Fruit fly (Drosophila melanogaster) whole organism, embryonic: ENCODE results near the gene Cerk.

ENCODE experiments used
- Atf6 ChIP-seq: fragments of 200-800 bp; sonication (Bioruptor generic); IDR thresholded peaks from 2 replicates; pipeline ENCODE4 v1.3.6; 2022; ENCODE audit warnings: missing biosample characterization, missing genetic modification characterization
- Bgb ChIP-seq: fragments of 200-800 bp; sonication (Bioruptor generic); IDR thresholded peaks from 2 replicates; pipeline ENCODE4 v1.3.6; 2022; ENCODE audit warnings: missing biosample characterization, missing genetic modification characterization; ENCODE audit not compliant: partially characterized antibody
- CG12155 ChIP-seq: fragments of 200-800 bp; sonication (Bioruptor generic); optimal IDR thresholded peaks from 3 replicates; lab custom pipeline; 2016; ENCODE audit warnings: missing biosample characterization, missing genetic modification characterization
- CG12659 ChIP-seq: fragments of 200-800 bp; sonication (Bioruptor generic); optimal IDR thresholded peaks from 3 replicates; lab custom pipeline; 2017; ENCODE audit warnings: mild to moderate bottlenecking, missing biosample characterization, missing genetic modification reagents, missing genetic modification characterization
- CG12769 ChIP-seq: fragments of 200-800 bp; sonication (Bioruptor generic); optimal IDR thresholded peaks from 2 replicates; lab custom pipeline; 2019; ENCODE audit warnings: missing biosample characterization, mild to moderate bottlenecking, missing genetic modification characterization, moderate library complexity
- CG14014 ChIP-seq: fragments of 200-800 bp; sonication (Bioruptor generic); IDR thresholded peaks from 2 replicates; pipeline ENCODE4 v1.3.6; 2022; ENCODE audit warnings: missing biosample characterization, missing genetic modification characterization
- CG15601 ChIP-seq: fragments of 200-800 bp; sonication (Bioruptor generic); optimal IDR thresholded peaks from 3 replicates; lab custom pipeline; 2019; ENCODE audit warnings: missing biosample characterization, mild to moderate bottlenecking, missing genetic modification characterization, moderate library complexity
- CG15696 ChIP-seq: fragments of 200-800 bp; sonication (Bioruptor generic); optimal IDR thresholded peaks from 2 replicates; lab custom pipeline; 2019; ENCODE audit warnings: missing biosample characterization, mild to moderate bottlenecking, missing genetic modification characterization, moderate library complexity
- CG1647 ChIP-seq: fragments of 200-800 bp; sonication (Bioruptor generic); optimal IDR thresholded peaks from 3 replicates; lab custom pipeline; 2016; ENCODE audit warnings: missing biosample characterization, missing genetic modification characterization
- CG17186 ChIP-seq: fragments of 200-800 bp; sonication (Bioruptor generic); optimal IDR thresholded peaks from 3 replicates; lab custom pipeline; 2017; ENCODE audit warnings: missing biosample characterization, missing genetic modification reagents, missing genetic modification characterization
- CG17385 ChIP-seq: fragments of 200-800 bp; sonication (Bioruptor generic); optimal IDR thresholded peaks from 3 replicates; lab custom pipeline; 2018; ENCODE audit warnings: missing biosample characterization, mild to moderate bottlenecking, missing genetic modification characterization
- CG17568 ChIP-seq: fragments of 200-800 bp; sonication (Bioruptor generic); optimal IDR thresholded peaks from 2 replicates; lab custom pipeline; 2018; ENCODE audit warnings: missing biosample characterization, mild to moderate bottlenecking, missing genetic modification characterization, moderate library complexity
- CG30020 ChIP-seq: fragments of 200-800 bp; optimal IDR thresholded peaks from 2 replicates; lab custom pipeline; 2019; ENCODE audit warnings: missing biosample characterization, mild to moderate bottlenecking, missing genetic modification characterization, moderate library complexity
- CG32772 ChIP-seq: fragments of 200-800 bp; sonication (Bioruptor generic); IDR thresholded peaks from 2 replicates; pipeline ENCODE4 v1.3.6; 2022; ENCODE audit warnings: missing biosample characterization, missing genetic modification characterization
- CG33557 ChIP-seq: fragments of 200-800 bp; sonication (Bioruptor generic); optimal IDR thresholded peaks from 2 replicates; lab custom pipeline; 2019; ENCODE audit warnings: missing biosample characterization, mild to moderate bottlenecking, missing genetic modification characterization, moderate library complexity
- CG34224 ChIP-seq: fragments of 200-800 bp; sonication (Bioruptor generic); IDR thresholded peaks from 3 replicates; pipeline ENCODE4 v1.3.6; 2022; ENCODE audit warnings: missing biosample characterization, missing genetic modification characterization; ENCODE audit not compliant: partially characterized antibody
- CG43689 ChIP-seq: fragments of 200-800 bp; sonication (Bioruptor generic); IDR thresholded peaks from 2 replicates; pipeline ENCODE4 v1.3.6; 2022; ENCODE audit warnings: missing biosample characterization, missing genetic modification characterization
- CG4404 ChIP-seq: fragments of 200-800 bp; sonication (Bioruptor generic); IDR thresholded peaks from 2 replicates; pipeline ENCODE4 v1.3.6; 2022; ENCODE audit warnings: missing biosample characterization, missing genetic modification characterization
- CG6765 ChIP-seq: fragments of 200-800 bp; sonication (Bioruptor generic); optimal IDR thresholded peaks from 3 replicates; lab custom pipeline; 2017; ENCODE audit warnings: missing biosample characterization, mild to moderate bottlenecking, missing genetic modification characterization
- CG6791 ChIP-seq: fragments of 200-800 bp; sonication (Bioruptor generic); IDR thresholded peaks from 3 replicates; pipeline ENCODE4 v1.3.6; 2022; ENCODE audit warnings: missing biosample characterization, missing genetic modification characterization; ENCODE audit not compliant: partially characterized antibody
- CG7839 ChIP-seq: fragments of 200-800 bp; sonication (Bioruptor generic); optimal IDR thresholded peaks from 3 replicates; lab custom pipeline; 2018; ENCODE audit warnings: missing biosample characterization, mild to moderate bottlenecking, missing genetic modification characterization, moderate library complexity
- CG9727 ChIP-seq: fragments of 200-800 bp; sonication (Bioruptor generic); optimal IDR thresholded peaks from 3 replicates; lab custom pipeline; 2017; ENCODE audit warnings: missing biosample characterization, mild to moderate bottlenecking, missing genetic modification characterization
- CG9817 ChIP-seq: fragments of 200-800 bp; sonication (Bioruptor generic); optimal IDR thresholded peaks from 2 replicates; lab custom pipeline; 2018; ENCODE audit warnings: missing biosample characterization, mild to moderate bottlenecking, missing genetic modification characterization, moderate library complexity
- CTCF ChIP-seq: fragments of 200-800 bp; sonication (Bioruptor generic); optimal IDR thresholded peaks from 2 replicates; lab custom pipeline; 2017; ENCODE audit warnings: missing biosample characterization, mild to moderate bottlenecking, missing genetic modification characterization, moderate library complexity
- Dad ChIP-seq: fragments of 200-800 bp; sonication (Bioruptor generic); optimal IDR thresholded peaks from 3 replicates; lab custom pipeline; 2016; ENCODE audit warnings: missing biosample characterization, missing genetic modification characterization
- Dp ChIP-seq: fragments of 200-800 bp; sonication (Bioruptor generic); optimal IDR thresholded peaks from 2 replicates; lab custom pipeline; 2018; ENCODE audit warnings: missing biosample characterization, mild to moderate bottlenecking, missing genetic modification characterization, moderate library complexity
- HLHmδ ChIP-seq: fragments of 200-800 bp; sonication (Bioruptor generic); optimal IDR thresholded peaks from 2 replicates; lab custom pipeline; 2018; ENCODE audit warnings: missing biosample characterization, mild to moderate bottlenecking, missing genetic modification characterization, moderate library complexity
- HmgD ChIP-seq: fragments of 200-800 bp; sonication (Bioruptor generic); optimal IDR thresholded peaks from 3 replicates; lab custom pipeline; 2016; ENCODE audit warnings: missing biosample characterization, missing genetic modification characterization
- Hr51 ChIP-seq, 2 experiments: fragments of 200-800 bp; sonication (Bioruptor generic); optimal IDR thresholded peaks; 2 replicates in 1 of 2; 3 replicates in 1 of 2; lab custom pipeline; 2016 to 2018; ENCODE audit warnings: missing biosample characterization in 2 of 2, missing genetic modification characterization in 2 of 2, mild to moderate bottlenecking in 1 of 2, moderate library complexity in 1 of 2
- Opbp ChIP-seq: fragments of 200-800 bp; sonication (Bioruptor generic); IDR thresholded peaks from 3 replicates; pipeline ENCODE4 v1.3.6; 2022; ENCODE audit warnings: missing biosample characterization, missing genetic modification characterization; ENCODE audit not compliant: partially characterized antibody
- Rx ChIP-seq: fragments of 200-800 bp; sonication (Bioruptor generic); IDR thresholded peaks from 2 replicates; pipeline ENCODE4 v1.3.6; 2022; ENCODE audit warnings: missing biosample characterization, missing genetic modification characterization
- bcd ChIP-seq: fragments of 200-800 bp; sonication (Bioruptor generic); optimal IDR thresholded peaks from 2 replicates; lab custom pipeline; 2017; ENCODE audit warnings: missing biosample characterization, mild to moderate bottlenecking, missing genetic modification characterization
- bigmax ChIP-seq: fragments of 200-800 bp; sonication (Bioruptor generic); optimal IDR thresholded peaks from 2 replicates; lab custom pipeline; 2018; ENCODE audit warnings: missing biosample characterization, mild to moderate bottlenecking, missing genetic modification characterization
- br ChIP-seq: fragments of >200 bp; optimal IDR thresholded peaks from 2 replicates; lab custom pipeline; 2017
- dati ChIP-seq: fragments of 200-800 bp; sonication (Bioruptor generic); IDR thresholded peaks from 2 replicates; pipeline ENCODE4 v1.3.6; 2022; ENCODE audit warnings: missing biosample characterization, missing genetic modification characterization
- en ChIP-seq: fragments of 200-800 bp; sonication (Bioruptor generic); optimal IDR thresholded peaks from 2 replicates; lab custom pipeline; 2016; ENCODE audit warnings: missing biosample characterization, missing genetic modification characterization
- gfzf ChIP-seq: fragments of 200-800 bp; sonication (Bioruptor generic); optimal IDR thresholded peaks from 2 replicates; lab custom pipeline; 2016; ENCODE audit warnings: missing biosample characterization, mild to moderate bottlenecking, missing genetic modification characterization, moderate library complexity
- hbn ChIP-seq: fragments of 200-800 bp; sonication (Bioruptor generic); IDR thresholded peaks from 2 replicates; pipeline ENCODE4 v1.3.6; 2022; ENCODE audit warnings: missing biosample characterization, missing genetic modification characterization; ENCODE audit not compliant: partially characterized antibody
- ind ChIP-seq: fragments of 200-800 bp; sonication (Bioruptor generic); optimal IDR thresholded peaks from 3 replicates; lab custom pipeline; 2016; ENCODE audit warnings: missing biosample characterization, missing genetic modification characterization
- mld ChIP-seq: fragments of 200-800 bp; sonication (Bioruptor generic); IDR thresholded peaks from 3 replicates; pipeline ENCODE4 v1.3.6; 2022; ENCODE audit warnings: missing biosample characterization, missing genetic modification characterization; ENCODE audit not compliant: partially characterized antibody
- oc ChIP-seq: fragments of 200-800 bp; sonication (Bioruptor generic); optimal IDR thresholded peaks from 2 replicates; lab custom pipeline; 2018; ENCODE audit warnings: missing biosample characterization, mild to moderate bottlenecking, missing genetic modification characterization, moderate library complexity
- pnt ChIP-seq: fragments of 200-800 bp; sonication (Bioruptor generic); optimal IDR thresholded peaks from 3 replicates; lab custom pipeline; 2016; ENCODE audit warnings: missing biosample characterization, missing genetic modification characterization
- prd ChIP-seq, 3 experiments: fragments of >200 bp in 2 of 3; fragments of 200-800 bp in 1 of 3; sonication (Bioruptor generic) in 1 of 3; optimal IDR thresholded peaks in 2 of 3; IDR thresholded peaks in 1 of 3; 2 replicates in 2 of 3; 3 replicates in 1 of 3; pipeline versions ENCODE4 v1.3.6 to Lab custom; 2017 to 2022; ENCODE audit warnings: missing biosample characterization in 1 of 3, missing genetic modification characterization in 1 of 3
- pum ChIP-seq: fragments of 200-800 bp; sonication (Bioruptor generic); optimal IDR thresholded peaks from 2 replicates; lab custom pipeline; 2016; ENCODE audit warnings: missing biosample characterization, missing genetic modification characterization
- sr ChIP-seq: fragments of 200-800 bp; sonication (Bioruptor generic); IDR thresholded peaks from 3 replicates; pipeline ENCODE4 v1.3.6; 2022; ENCODE audit warnings: missing biosample characterization, missing genetic modification characterization
- tna ChIP-seq: fragments of 200-800 bp; sonication (Bioruptor generic); IDR thresholded peaks from 2 replicates; pipeline ENCODE4 v1.3.6; 2022; ENCODE audit warnings: missing biosample characterization, missing genetic modification characterization; ENCODE audit not compliant: partially characterized antibody
- trem ChIP-seq: fragments of 200-800 bp; optimal IDR thresholded peaks from 3 replicates; lab custom pipeline; 2019; ENCODE audit warnings: missing biosample characterization, mild to moderate bottlenecking, missing genetic modification characterization, moderate library complexity
- ttk ChIP-seq: fragments of 200-800 bp; sonication (Bioruptor generic); IDR thresholded peaks from 2 replicates; pipeline ENCODE4 v2.1.2; 2022; ENCODE audit warnings: missing biosample characterization, missing genetic modification characterization
- twi ChIP-seq: fragments of 200-800 bp; optimal IDR thresholded peaks from 2 replicates; lab custom pipeline; 2019; ENCODE audit warnings: missing biosample characterization, mild to moderate bottlenecking, missing genetic modification characterization, moderate library complexity
- zfh1 ChIP-seq: fragments of 200-800 bp; sonication (Bioruptor generic); IDR thresholded peaks from 3 replicates; pipeline ENCODE4 v1.3.6; 2022; ENCODE audit warnings: missing biosample characterization, missing genetic modification characterization

Gene Cerk

dm6 chr3R:5374720-5375119 is 6.6 kb upstream of the Cerk start, which contains the start of the genes hd and CG14667 (continued):
- no peak for TF ChIP-seq CG15696
- peak; percentile 9 for TF ChIP-seq CG33557 (GFP tag; lab: Kevin White, UChicago)
- no peak for TF ChIP-seq CG1647 (GFP tag; lab: Kevin White, UChicago)
- peak; percentile 47; the same call in 1 of the 2 replicates for TF ChIP-seq hbn (GFP tag; lab: Robert Waterston, UW)
- no peak for TF ChIP-seq CG17568 (GFP tag; lab: Kevin White, UChicago)
- no peak for TF ChIP-seq Hr51 (GFP tag; optimal IDR thresholded peaks at IDR 0.05; lab: Kevin White, UChicago)
- TF ChIP-seq CG6765 (GFP tag; lab: Kevin White, UChicago), result no peak
- TF ChIP-seq trem (tag; lab: Kevin White, UChicago), result peak; percentile 64
- TF ChIP-seq Dad, result no peak
- TF ChIP-seq CG6791, result 0 out of 3 replicates have a peak, but pooled peaks have one; percentile 45
- TF ChIP-seq sr (GFP tag; lab: Robert Waterston, UW), result no peak
- TF ChIP-seq en (GFP tag; lab: Kevin White, UChicago), result no peak
- TF ChIP-seq CG7839 (tag; lab: Kevin White, UChicago), result no peak
- TF ChIP-seq CG9817 (tag; lab: Kevin White, UChicago), result no peak
- no peak for TF ChIP-seq twi (tag; lab: Kevin White, UChicago)
- TF ChIP-seq prd (optimal IDR thresholded peaks at IDR 0.05; lab: Kevin White, UChicago), result no peak
- TF ChIP-seq prd (GFP tag; IDR thresholded peaks at IDR 0.05; lab: Robert Waterston, UW), result no peak
- TF ChIP-seq Dp (GFP tag; lab: Kevin White, UChicago), result peak; percentile 67
- TF ChIP-seq CG12659, result peak; percentile 43
- TF ChIP-seq tna (GFP tag; lab: Robert Waterston, UW), result peak; percentile 23; the same call in 1 of the 2 replicates
- TF ChIP-seq zfh1 (GFP tag; lab: Robert Waterston, UW), result no peak
- peak; percentile 45 for TF ChIP-seq CG30020 (tag; lab: Kevin White, UChicago)
- TF ChIP-seq gfzf (GFP tag; lab: Kevin White, UChicago), result peak; percentile 68
- TF ChIP-seq CG14014 (GFP tag; lab: Robert Waterston, UW), result no peak
- TF ChIP-seq Atf6, result no peak
- peak; percentile 59; the same call in 2 of the 3 replicates for TF ChIP-seq CG34224
- no peak for TF ChIP-seq dati
- TF ChIP-seq CG32772, result no peak
- no peak for TF ChIP-seq mld (GFP tag; lab: Robert Waterston, UW)
- TF ChIP-seq HLHmδ (GFP tag; lab: Kevin White, UChicago), result no peak
- peak; percentile 31 for TF ChIP-seq CG15601 (tag; lab: Kevin White, UChicago)
- TF ChIP-seq ttk, result no peak
- TF ChIP-seq bcd (GFP tag; lab: Kevin White, UChicago), result peak; percentile 14
- no peak for TF ChIP-seq CTCF
- TF ChIP-seq oc (tag; lab: Kevin White, UChicago), result no peak
- TF ChIP-seq CG17385 (GFP tag; lab: Kevin White, UChicago), result no peak
- 0 out of 3 replicates have a peak, but pooled peaks have one; percentile 4 for TF ChIP-seq Opbp (GFP tag; lab: Robert Waterston, UW)
- peak; percentile 18 for TF ChIP-seq CG9727 (GFP tag; lab: Kevin White, UChicago)
- no peak for TF ChIP-seq CG12769 (tag; lab: Kevin White, UChicago)
- peak; percentile 17 for TF ChIP-seq CG12155 (GFP tag; lab: Kevin White, UChicago)
- TF ChIP-seq CG17186 (GFP tag; lab: Kevin White, UChicago), result peak; percentile 69
- TF ChIP-seq Bgb (GFP tag; lab: Robert Waterston, UW), result peak; percentile 32; the same call in 1 of the 2 replicates
- no peak for TF ChIP-seq CG4404 (GFP tag; lab: Robert Waterston, UW)
- TF ChIP-seq pnt (GFP tag; lab: Kevin White, UChicago), result no peak
- no peak for TF ChIP-seq CG43689
- no peak for TF ChIP-seq ind (GFP tag; lab: Kevin White, UChicago)
- no peak for TF ChIP-seq br
- no peak for TF ChIP-seq pum (GFP tag; lab: Kevin White, UChicago)
- TF ChIP-seq bigmax (GFP tag; lab: Kevin White, UChicago), result no peak
- no peak for TF ChIP-seq Rx
- TF ChIP-seq HmgD (GFP tag; lab: Kevin White, UChicago), result no peak
